Worm (Caenorhabditis elegans) whole organism, L2 larva: ENCODE results near the gene C26B2.8.

ENCODE experiments used
- Y55F3AM.14 ChIP-seq: fragments of 200-800 bp; sonication (Bioruptor generic); optimal IDR thresholded peaks from 2 replicates; lab custom pipeline; 2018; ENCODE audit warnings: mild to moderate bottlenecking, missing genetic modification characterization, missing compliant biosample characterization
- ZK546.5 ChIP-seq: sonication (generic microtip); optimal IDR thresholded peaks from 2 replicates; lab custom pipeline; 2017; ENCODE audit warnings: missing biosample characterization, missing genetic modification characterization
- blmp-1 ChIP-seq: sonication (generic microtip); optimal IDR thresholded peaks from 2 replicates; lab custom pipeline; 2017; ENCODE audit warnings: missing genetic modification characterization, mild to moderate bottlenecking, missing compliant biosample characterization, antibody characterized with exemption, moderate library complexity; ENCODE audit not compliant: insufficient read depth
- lin-39 ChIP-seq: fragments of 150-350 bp; optimal IDR thresholded peaks from 2 replicates; lab custom pipeline; 2014; ENCODE audit warnings: missing biosample characterization, missing genetic modification reagents, missing genetic modification characterization
- lsy-2 ChIP-seq, 2 experiments: fragments of 150-350 bp in 1 of 2; sonication (generic microtip) in 1 of 2; optimal IDR thresholded peaks; 2 replicates each; lab custom pipeline; 2014 to 2017; ENCODE audit warnings: missing biosample characterization in 2 of 2, missing genetic modification characterization in 2 of 2
- mdl-1 ChIP-seq, 2 experiments: fragments of 150-350 bp in 1 of 2; sonication (generic microtip) in 1 of 2; optimal IDR thresholded peaks; 2 replicates each; lab custom pipeline; 2017; ENCODE audit warnings: missing biosample characterization in 2 of 2, missing genetic modification characterization in 2 of 2
- nhr-237 ChIP-seq: fragments of 150-350 bp; optimal IDR thresholded peaks from 2 replicates; lab custom pipeline; 2014; ENCODE audit warnings: missing biosample characterization, missing genetic modification characterization
- nhr-77 ChIP-seq: fragments of 150-350 bp; optimal IDR thresholded peaks from 2 replicates; lab custom pipeline; 2014; ENCODE audit warnings: missing biosample characterization, missing genetic modification characterization
- sma-3 ChIP-seq: sonication (generic microtip); optimal IDR thresholded peaks from 2 replicates; lab custom pipeline; 2016; ENCODE audit warnings: missing genetic modification reagents, missing genetic modification characterization, missing compliant biosample characterization
- ztf-11 ChIP-seq: sonication (generic microtip); optimal IDR thresholded peaks from 2 replicates; lab custom pipeline; 2017; ENCODE audit warnings: missing biosample characterization, missing genetic modification characterization

ce11 chrIV:8016694-8017093 lies 2.7 kb downstream of the C26B2.8 start, which contains the start of gene elpc-4:
- TF ChIP-seq nhr-77, result no peak
- no peak for TF ChIP-seq sma-3 (GFP tag; lab: Kevin White, UChicago)
- TF ChIP-seq ztf-11 (tag; lab: Kevin White, UChicago), result no peak
- TF ChIP-seq mdl-1 (tag; optimal IDR thresholded peaks at IDR 0.05; lab: Kevin White, UChicago), result no peak
- no peak for TF ChIP-seq lin-39 (tag; lab: Kevin White, UChicago)
- no peak for TF ChIP-seq Y55F3AM.14 (GFP tag; lab: Kevin White, UChicago)
- no peak for TF ChIP-seq ZK546.5 (tag; lab: Kevin White, UChicago)
- no peak for TF ChIP-seq blmp-1 (tag; lab: Kevin White, UChicago)
- TF ChIP-seq nhr-237 (tag; lab: Kevin White, UChicago), result no peak
- no peak for TF ChIP-seq lsy-2 (tag; optimal IDR thresholded peaks at IDR 0.05; lab: Kevin White, UChicago)
